Fruit fly (Drosophila melanogaster) whole organism, embryonic: ENCODE measurements around the gene CG17660.

Source experiments
- Asciz ChIP-seq: fragments of 200-800 bp; sonication (Bioruptor generic); optimal IDR thresholded peaks from 2 replicates; lab custom pipeline; 2017; ENCODE audit warnings: missing biosample characterization, mild to moderate bottlenecking, missing genetic modification characterization, missing genetic modification reagents
- Bteb2 ChIP-seq: fragments of 200-800 bp; sonication (Bioruptor generic); optimal IDR thresholded peaks from 2 replicates; lab custom pipeline; 2016; ENCODE audit warnings: missing biosample characterization, missing genetic modification characterization
- CG10366 ChIP-seq: fragments of 200-800 bp; sonication (Bioruptor generic); IDR thresholded peaks from 2 replicates; pipeline ENCODE4 v1.3.6; 2022; ENCODE audit warnings: missing biosample characterization, missing genetic modification characterization
- CG10543 ChIP-seq: fragments of 200-800 bp; sonication (Bioruptor generic); optimal IDR thresholded peaks from 3 replicates; lab custom pipeline; 2017; ENCODE audit warnings: missing biosample characterization, mild to moderate bottlenecking, missing genetic modification characterization, moderate library complexity
- CG10959 ChIP-seq: fragments of 200-800 bp; sonication (Bioruptor generic); IDR thresholded peaks from 2 replicates; pipeline ENCODE4 v1.3.6; 2022; ENCODE audit warnings: missing biosample characterization, missing genetic modification characterization
- CG11093 ChIP-seq: fragments of 200-800 bp; sonication (Bioruptor generic); IDR thresholded peaks from 3 replicates; pipeline ENCODE4 v1.3.6; 2022; ENCODE audit warnings: missing biosample characterization, missing genetic modification characterization
- CG11247 ChIP-seq: fragments of 200-800 bp; sonication (Bioruptor generic); IDR thresholded peaks from 2 replicates; pipeline ENCODE4 v1.3.6; 2022; ENCODE audit warnings: missing biosample characterization, missing genetic modification characterization
- CG11723 ChIP-seq: fragments of 200-800 bp; sonication (Bioruptor generic); optimal IDR thresholded peaks from 2 replicates; lab custom pipeline; 2017; ENCODE audit warnings: missing biosample characterization, mild to moderate bottlenecking, missing genetic modification characterization
- CG12104 ChIP-seq: fragments of 200-800 bp; sonication (Bioruptor generic); optimal IDR thresholded peaks from 3 replicates; lab custom pipeline; 2016; ENCODE audit warnings: missing biosample characterization, missing genetic modification characterization
- CG12299 ChIP-seq: fragments of 200-800 bp; sonication (Bioruptor generic); optimal IDR thresholded peaks from 2 replicates; lab custom pipeline; 2018; ENCODE audit warnings: missing biosample characterization, mild to moderate bottlenecking, missing genetic modification characterization
- CG12391 ChIP-seq: fragments of 200-800 bp; sonication (Bioruptor generic); optimal IDR thresholded peaks from 3 replicates; lab custom pipeline; 2018; ENCODE audit warnings: missing biosample characterization, mild to moderate bottlenecking, missing genetic modification characterization, moderate library complexity
- CG1602 ChIP-seq: fragments of 200-800 bp; sonication (Bioruptor generic); optimal IDR thresholded peaks from 3 replicates; lab custom pipeline; 2016; ENCODE audit warnings: missing biosample characterization, missing genetic modification characterization
- CG1647 ChIP-seq: fragments of 200-800 bp; sonication (Bioruptor generic); optimal IDR thresholded peaks from 3 replicates; lab custom pipeline; 2016; ENCODE audit warnings: missing biosample characterization, missing genetic modification characterization
- CG16863 ChIP-seq: fragments of 200-800 bp; sonication (Bioruptor generic); optimal IDR thresholded peaks from 3 replicates; lab custom pipeline; 2016; ENCODE audit warnings: missing biosample characterization, missing genetic modification characterization
- CG17328 ChIP-seq: fragments of 200-800 bp; sonication (Bioruptor generic); IDR thresholded peaks from 2 replicates; pipeline ENCODE4 v1.3.6; 2022; ENCODE audit warnings: missing biosample characterization, missing genetic modification characterization
- CG17359 ChIP-seq: fragments of 200-800 bp; sonication (Bioruptor generic); optimal IDR thresholded peaks from 3 replicates; lab custom pipeline; 2018; ENCODE audit warnings: missing biosample characterization, mild to moderate bottlenecking, missing genetic modification characterization, moderate library complexity
- CG17612 ChIP-seq: fragments of 200-800 bp; sonication (Bioruptor generic); IDR thresholded peaks from 2 replicates; pipeline ENCODE4 v1.3.6; 2022; ENCODE audit warnings: missing biosample characterization, missing genetic modification characterization
- CG2116 ChIP-seq: fragments of 200-800 bp; sonication (Bioruptor generic); optimal IDR thresholded peaks from 3 replicates; lab custom pipeline; 2018; ENCODE audit warnings: missing biosample characterization, mild to moderate bottlenecking, missing genetic modification characterization
- CG31388 ChIP-seq: fragments of 200-800 bp; sonication (Bioruptor generic); optimal IDR thresholded peaks from 2 replicates; lab custom pipeline; 2016; ENCODE audit warnings: missing biosample characterization, missing genetic modification characterization
- CG31441 ChIP-seq: fragments of 200-800 bp; sonication (Bioruptor generic); IDR thresholded peaks from 2 replicates; pipeline ENCODE4 v1.3.6; 2022; ENCODE audit warnings: missing biosample characterization, missing genetic modification characterization
- CG4730 ChIP-seq: fragments of 200-800 bp; sonication (Bioruptor generic); IDR thresholded peaks from 2 replicates; pipeline ENCODE4 v1.3.6; 2022; ENCODE audit warnings: missing biosample characterization, missing genetic modification characterization
- CG8944 ChIP-seq: fragments of 200-800 bp; sonication (Bioruptor generic); optimal IDR thresholded peaks from 3 replicates; lab custom pipeline; 2016; ENCODE audit warnings: missing biosample characterization, missing genetic modification characterization
- CG9876 ChIP-seq: fragments of 200-800 bp; sonication (Bioruptor generic); optimal IDR thresholded peaks from 2 replicates; lab custom pipeline; 2016; ENCODE audit warnings: missing biosample characterization, missing genetic modification characterization
- Camta ChIP-seq: fragments of 200-800 bp; sonication (Bioruptor generic); optimal IDR thresholded peaks from 2 replicates; lab custom pipeline; 2016; ENCODE audit warnings: missing biosample characterization, missing genetic modification characterization
- Ets97D ChIP-seq: fragments of 200-800 bp; sonication (Bioruptor generic); optimal IDR thresholded peaks from 3 replicates; lab custom pipeline; 2016; ENCODE audit warnings: missing biosample characterization, missing genetic modification characterization
- HLH54F ChIP-seq: fragments of 200-800 bp; sonication (Bioruptor generic); optimal IDR thresholded peaks from 3 replicates; lab custom pipeline; 2016; ENCODE audit warnings: missing biosample characterization, missing genetic modification characterization
- Jarid2 ChIP-seq: fragments of 200-800 bp; sonication (Bioruptor generic); optimal IDR thresholded peaks from 3 replicates; lab custom pipeline; 2017; ENCODE audit warnings: mild to moderate bottlenecking, missing biosample characterization, missing genetic modification reagents, missing genetic modification characterization
- Kr ChIP-seq: fragments of 200-800 bp; sonication (Bioruptor generic); optimal IDR thresholded peaks from 2 replicates; lab custom pipeline; 2017; ENCODE audit warnings: missing biosample characterization, mild to moderate bottlenecking, missing genetic modification characterization
- MTF-1 ChIP-seq: fragments of 200-800 bp; sonication (Bioruptor generic); optimal IDR thresholded peaks from 2 replicates; lab custom pipeline; 2018; ENCODE audit warnings: missing biosample characterization, mild to moderate bottlenecking, missing genetic modification characterization, borderline replicate concordance
- Poxn ChIP-seq: fragments of 200-800 bp; sonication (Bioruptor generic); IDR thresholded peaks from 2 replicates; pipeline ENCODE4 v1.3.6; 2022; ENCODE audit warnings: missing biosample characterization, missing genetic modification characterization
- Rfx ChIP-seq: fragments of 200-800 bp; sonication (Bioruptor generic); IDR thresholded peaks from 2 replicates; pipeline ENCODE4 v1.3.6; 2022; ENCODE audit warnings: missing biosample characterization, missing genetic modification characterization
- Sox100B ChIP-seq: fragments of 200-800 bp; sonication (Bioruptor generic); optimal IDR thresholded peaks from 3 replicates; lab custom pipeline; 2018; ENCODE audit warnings: missing biosample characterization, mild to moderate bottlenecking, missing genetic modification characterization
- Sry-β ChIP-seq: fragments of 200-800 bp; sonication (Bioruptor generic); optimal IDR thresholded peaks from 2 replicates; lab custom pipeline; 2018; ENCODE audit warnings: missing biosample characterization, mild to moderate bottlenecking, missing genetic modification characterization, moderate library complexity
- Xbp1 ChIP-seq: fragments of 200-800 bp; sonication (Bioruptor generic); optimal IDR thresholded peaks from 3 replicates; lab custom pipeline; 2016; ENCODE audit warnings: missing biosample characterization, mild to moderate bottlenecking, missing genetic modification characterization
- ap ChIP-seq: fragments of 200-800 bp; sonication (Bioruptor generic); IDR thresholded peaks from 2 replicates; pipeline ENCODE4 v1.3.6; 2022; ENCODE audit warnings: missing biosample characterization, missing genetic modification characterization
- ase ChIP-seq: fragments of 200-800 bp; sonication (Bioruptor generic); IDR thresholded peaks from 3 replicates; pipeline ENCODE4 v1.3.6; 2022; ENCODE audit warnings: missing biosample characterization, missing genetic modification characterization
- ci ChIP-seq: fragments of 200-800 bp; sonication (Bioruptor generic); IDR thresholded peaks from 3 replicates; pipeline ENCODE4 v1.3.6; 2022; ENCODE audit warnings: missing biosample characterization, missing genetic modification characterization
- crc ChIP-seq: fragments of 200-800 bp; sonication (Bioruptor generic); optimal IDR thresholded peaks from 2 replicates; lab custom pipeline; 2016; ENCODE audit warnings: missing biosample characterization, missing genetic modification characterization
- dan ChIP-seq: fragments of 200-800 bp; sonication (Bioruptor generic); IDR thresholded peaks from 2 replicates; pipeline ENCODE4 v1.3.6; 2022; ENCODE audit warnings: missing biosample characterization, missing genetic modification characterization
- disco-r ChIP-seq: fragments of 200-800 bp; sonication (Bioruptor generic); optimal IDR thresholded peaks from 2 replicates; lab custom pipeline; 2016; ENCODE audit warnings: missing biosample characterization, missing genetic modification characterization
- ems ChIP-seq: fragments of 200-800 bp; sonication (Bioruptor generic); optimal IDR thresholded peaks from 3 replicates; lab custom pipeline; 2016; ENCODE audit warnings: missing biosample characterization, missing genetic modification characterization
- eyg ChIP-seq: fragments of 200-800 bp; sonication (Bioruptor generic); optimal IDR thresholded peaks from 3 replicates; lab custom pipeline; 2016; ENCODE audit warnings: missing biosample characterization, missing genetic modification characterization
- fru ChIP-seq: fragments of >200 bp; optimal IDR thresholded peaks from 2 replicates; lab custom pipeline; 2017
- gfzf ChIP-seq: fragments of 200-800 bp; sonication (Bioruptor generic); optimal IDR thresholded peaks from 2 replicates; lab custom pipeline; 2016; ENCODE audit warnings: missing biosample characterization, mild to moderate bottlenecking, missing genetic modification characterization, moderate library complexity
- mam ChIP-seq: fragments of 200-800 bp; sonication (Bioruptor generic); optimal IDR thresholded peaks from 3 replicates; lab custom pipeline; 2016; ENCODE audit warnings: missing biosample characterization, missing genetic modification characterization
- nau ChIP-seq: fragments of 200-800 bp; sonication (Bioruptor generic); optimal IDR thresholded peaks from 3 replicates; lab custom pipeline; 2017; ENCODE audit warnings: missing biosample characterization, mild to moderate bottlenecking, missing genetic modification characterization, missing genetic modification reagents
- pan ChIP-seq, 4 experiments: fragments of >200 bp in 3 of 4; fragments of 200-800 bp in 1 of 4; sonication (Bioruptor generic) in 1 of 4; optimal IDR thresholded peaks in 3 of 4; IDR thresholded peaks in 1 of 4; 2 replicates each; pipeline versions ENCODE4 v1.3.6 to Lab custom; 2017 to 2022; ENCODE audit warnings: missing biosample characterization in 2 of 4, missing genetic modification characterization in 2 of 4, mixed read lengths in 1 of 4
- pfk ChIP-seq: fragments of 200-800 bp; sonication (Bioruptor generic); optimal IDR thresholded peaks from 2 replicates; lab custom pipeline; 2018; ENCODE audit warnings: missing biosample characterization, mild to moderate bottlenecking, missing genetic modification characterization, moderate library complexity
- sqz ChIP-seq: fragments of 200-800 bp; sonication (Bioruptor generic); optimal IDR thresholded peaks from 3 replicates; lab custom pipeline; 2018; ENCODE audit warnings: missing biosample characterization, mild to moderate bottlenecking, missing genetic modification characterization
- stc ChIP-seq: fragments of 200-800 bp; sonication (Bioruptor generic); IDR thresholded peaks from 2 replicates; pipeline ENCODE4 v1.3.6; 2022; ENCODE audit warnings: missing biosample characterization, missing genetic modification characterization
- vfl ChIP-seq: fragments of 200-800 bp; sonication (Bioruptor generic); optimal IDR thresholded peaks from 2 replicates; lab custom pipeline; 2016; ENCODE audit warnings: missing biosample characterization, missing genetic modification characterization
- wek ChIP-seq: fragments of 200-800 bp; sonication (Bioruptor generic); optimal IDR thresholded peaks from 3 replicates; lab custom pipeline; 2018; ENCODE audit warnings: missing biosample characterization, mild to moderate bottlenecking, missing genetic modification characterization, moderate library complexity

The CG17660 gene

DNA sequence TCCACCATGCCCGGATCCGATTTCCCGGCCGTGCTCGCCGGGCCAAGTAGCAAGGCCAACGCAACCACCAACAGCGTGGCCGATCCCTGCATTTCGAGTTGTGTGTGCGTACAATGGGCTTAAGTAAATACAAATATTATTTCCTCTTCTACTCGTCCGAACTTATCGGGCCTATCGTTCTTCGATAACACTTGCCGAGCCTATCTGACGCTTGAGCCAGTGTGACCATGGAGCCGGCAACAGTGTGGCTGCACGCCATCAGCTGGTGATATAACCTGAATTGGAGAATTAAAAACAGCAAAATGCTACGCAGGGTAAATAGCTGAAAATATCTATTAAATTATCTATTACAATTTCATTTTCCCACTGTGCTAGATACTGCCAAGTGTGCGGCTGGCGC lies at the start of gene CG17660, which contains the start of gene mRpL48:
CG17660 (minus strand) TSS at position 198 of the 400 bp plus-strand sequence.
mRpL48 (plus strand) TSS at position 239 of the 400 bp plus-strand sequence.
- TF ChIP-seq CG31388 (GFP tag; lab: Kevin White, UChicago) (no peak), ems (GFP tag; lab: Kevin White, UChicago) (peak; percentile 18), Bteb2 (GFP tag; lab: Kevin White, UChicago) (no peak), nau (GFP tag; lab: Kevin White, UChicago) (no peak), crc (GFP tag; lab: Kevin White, UChicago) (no peak), CG12391 (tag; lab: Kevin White, UChicago) (peak; percentile 11), pan (optimal IDR thresholded peaks at IDR 0.05; lab: Kevin White, UChicago) (no peak), pan (GFP tag; optimal IDR thresholded peaks at IDR 0.05 in 1 of 2, IDR thresholded peaks at IDR 0.05 in 1 of 2) (peak in 1 of 2 experiments; percentile 15), CG11723 (GFP tag; lab: Kevin White, UChicago) (no peak), disco-r (GFP tag; lab: Kevin White, UChicago) (peak; percentile 7), CG11093 (GFP tag; lab: Robert Waterston, UW) (no peak), Poxn (GFP tag; lab: Robert Waterston, UW) (no peak), Camta (no peak), CG17359 (tag; lab: Kevin White, UChicago) (no peak), CG4730 (GFP tag; lab: Robert Waterston, UW) (no peak), CG12104 (GFP tag; lab: Kevin White, UChicago) (no peak), vfl (no peak), CG2116 (GFP tag; lab: Kevin White, UChicago) (peak; percentile 81), dan (GFP tag; lab: Robert Waterston, UW) (no peak), CG1602 (GFP tag; lab: Kevin White, UChicago) (no peak), Xbp1 (peak; percentile 25), CG17328 (no peak), CG16863 (no peak), CG8944 (GFP tag; lab: Kevin White, UChicago) (no peak), gfzf (peak; percentile 72), Jarid2 (GFP tag; lab: Kevin White, UChicago) (no peak), CG9876 (no peak), Kr (no peak), CG17612 (GFP tag; lab: Robert Waterston, UW) (no peak), CG10959 (GFP tag; lab: Robert Waterston, UW) (no peak), Sox100B (no peak), ci (GFP tag; lab: Robert Waterston, UW) (peak; percentile 63; the same call in 2 of the 3 replicates), CG11247 (GFP tag; lab: Robert Waterston, UW) (no peak), Sry-β (GFP tag; lab: Kevin White, UChicago) (no peak), ase (GFP tag; lab: Robert Waterston, UW) (no peak), Rfx (peak; percentile 39; the same call in 1 of the 2 replicates), wek (GFP tag; lab: Kevin White, UChicago) (no peak), CG12299 (no peak), MTF-1 (GFP tag; lab: Kevin White, UChicago) (peak; percentile 3), stc (GFP tag; lab: Robert Waterston, UW) (peak; percentile 19; the same call in 1 of the 2 replicates), pfk (GFP tag; lab: Kevin White, UChicago) (no peak), sqz (GFP tag; lab: Kevin White, UChicago) (no peak), eyg (no peak), fru (no peak), ap (GFP tag; lab: Robert Waterston, UW) (no peak), CG31441 (GFP tag; lab: Robert Waterston, UW) (no peak; the same call in 1 of the 2 replicates), CG10543 (no peak), mam (GFP tag; lab: Kevin White, UChicago) (no peak), Ets97D (GFP tag; lab: Kevin White, UChicago) (peak; percentile 75), Asciz (GFP tag; lab: Kevin White, UChicago) (no peak), HLH54F (GFP tag; lab: Kevin White, UChicago) (no peak), CG10366 (GFP tag; lab: Robert Waterston, UW) (no peak), CG1647 (GFP tag; lab: Kevin White, UChicago) (no peak)
